Fruit fly (Drosophila melanogaster): Measurements from ENCODE around the gene bves.

DNA sequence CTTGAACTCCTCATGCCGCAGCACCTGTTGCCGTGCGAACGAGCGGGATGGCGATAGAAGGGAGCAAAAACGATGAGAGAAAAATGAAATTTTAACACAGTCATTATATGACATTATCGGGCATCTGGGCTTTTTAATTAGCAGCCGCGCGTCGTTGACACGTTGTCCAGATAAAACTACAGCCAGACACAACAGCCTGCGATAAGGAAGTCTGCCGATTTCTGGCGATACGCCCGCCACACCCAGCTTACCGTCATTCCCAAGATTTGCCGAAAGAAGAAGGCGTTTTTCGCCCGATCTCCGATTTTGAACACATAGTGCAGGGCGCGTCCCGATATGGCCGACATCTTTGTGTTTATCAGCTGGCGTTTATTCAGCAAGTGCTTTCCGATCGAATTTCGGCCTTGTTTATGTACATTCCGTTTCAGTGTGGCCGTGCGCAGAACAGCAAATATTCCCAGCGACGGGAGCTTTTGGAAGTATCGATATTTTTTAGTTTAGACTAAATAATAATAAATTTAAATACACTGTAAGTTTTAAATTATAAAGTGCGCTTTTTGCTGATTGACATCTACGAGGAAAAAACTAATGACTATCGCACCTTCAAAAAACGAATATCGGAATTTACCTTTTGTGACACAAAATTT is 25.7 kb upstream of the bves start, which contains the start of gene CG1532:
- TF ChIP-seq br (optimal IDR thresholded peaks at IDR 0.05) (no peak), CG3726 (GFP tag; IDR thresholded peaks at IDR 0.05) (no peak), CG16813 (GFP tag; IDR thresholded peaks at IDR 0.05; ENCODE audit: partially characterized antibody) (peak; percentile 41; the same call in 1 of the 3 replicates)

Measured in whole organism, embryonic.